Worm (Caenorhabditis elegans): Measurements from ENCODE around the gene msrp-6.
"Not testable (repeated sequence)": the region's sequence is repeated elsewhere in the genome, so short reads cannot be mapped to it uniquely, and the experiment has no call there.

Gene msrp-6

ce11 chrII:2611009-2611408 lies 8.2 kb upstream of the msrp-6 start:
- TF ChIP-seq ceh-22 (tag; optimal IDR thresholded peaks at IDR 0.05): no peak
- TF ChIP-seq dve-1 (tag; optimal IDR thresholded peaks at IDR 0.05): peak; percentile 56

- TF ChIP-seq fkh-6, ceh-9, C08G9.2 (tag; optimal IDR thresholded peaks at IDR 0.05): not testable (repeated sequence)
Measured at ce11 chrII:2612278-2612677, 7.0 kb upstream of the msrp-6 start, which contains the start of gene D2062.13. TSS of gene D2062.13 (plus strand) at chrII:2612578.

DNA sequence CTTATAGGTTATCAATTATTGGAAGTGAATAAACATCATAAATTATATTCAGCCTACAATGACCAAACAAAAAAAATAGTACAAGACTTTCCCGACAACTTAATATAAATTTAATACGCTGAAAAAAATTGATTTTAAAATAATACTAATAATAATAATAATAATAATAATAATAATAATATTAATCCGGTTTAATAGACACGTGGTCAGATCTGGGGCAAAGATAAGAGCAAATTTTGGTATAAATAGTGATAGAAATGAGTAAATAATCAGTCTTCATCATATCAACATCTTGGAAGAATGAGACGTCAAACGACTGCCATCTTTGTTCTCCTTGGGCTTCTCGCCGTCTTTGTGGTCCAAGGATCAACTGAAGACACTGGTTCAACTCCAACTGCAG lies 2.6 kb upstream of the msrp-6 start, which contains the start of gene msrp-5:
Gene msrp-5 (plus strand): TSS at position 301 of the 400 bp plus-strand sequence.
- not testable (repeated sequence) for TF ChIP-seq syd-9, ceh-24, ceh-34 (tag; optimal IDR thresholded peaks at IDR 0.05)

ce11 chrII:2622480-2622879 lies 3.2 kb downstream of the msrp-6 start, which contains the start of gene D2062.5:
TSS of gene D2062.5 (plus strand) at chrII:2622780.
- TF ChIP-seq ceh-34 (tag; optimal IDR thresholded peaks at IDR 0.05): no peak
- TF ChIP-seq pha-4 (tag; optimal IDR thresholded peaks at IDR 0.05): no peak
- no peak for TF ChIP-seq ztf-16 (tag; optimal IDR thresholded peaks at IDR 0.05)
- no peak for TF ChIP-seq unc-3 (GFP tag; conservative IDR thresholded peaks at IDR 0.05)
- no peak for TF ChIP-seq unc-3 (tag; optimal IDR thresholded peaks at IDR 0.05)
- TF ChIP-seq hlh-15 (tag; optimal IDR thresholded peaks at IDR 0.05): no peak
- TF ChIP-seq gmeb-2 (tag; optimal IDR thresholded peaks at IDR 0.05): no peak
- no peak for TF ChIP-seq ceh-30 (tag; optimal IDR thresholded peaks at IDR 0.05)
- no peak for TF ChIP-seq sdc-2 (tag; optimal IDR thresholded peaks at IDR 0.05)
- TF ChIP-seq hlh-13 (GFP tag; optimal IDR thresholded peaks at IDR 0.05): no peak
- no peak for TF ChIP-seq fax-1 (tag; optimal IDR thresholded peaks at IDR 0.05)

ce11 chrII:2622936-2623452 lies 3.7 kb downstream of the msrp-6 start, which contains the start of gene D2062.4:
TSS of gene D2062.4 (plus strand) at chrII:2623402.
- TF ChIP-seq nhr-232 (tag; optimal IDR thresholded peaks at IDR 0.05); sox-2 (GFP tag; IDR thresholded peaks at IDR 0.05); unc-3 (GFP tag; conservative IDR thresholded peaks at IDR 0.05); unc-3 (tag; optimal IDR thresholded peaks at IDR 0.05): not testable (repeated sequence)

DNA sequence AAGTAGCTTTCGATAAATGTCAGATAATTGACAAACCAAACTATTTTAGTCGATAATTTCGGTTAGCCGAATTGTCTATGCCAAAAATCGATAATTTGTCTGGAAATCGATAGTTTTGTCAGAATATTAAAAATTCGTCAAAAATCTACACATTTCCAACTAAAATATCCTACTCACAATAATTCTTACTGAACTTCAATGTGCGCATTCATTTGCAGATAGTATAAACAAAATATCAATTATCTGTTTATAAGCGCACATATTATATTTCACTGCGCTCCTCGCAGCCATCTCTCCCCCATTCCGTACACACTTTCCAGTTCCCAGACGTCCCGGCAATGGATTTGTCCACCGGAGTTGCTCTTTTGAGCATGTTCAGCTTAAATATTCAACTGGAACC lies 5.5 kb downstream of the msrp-6 start, which contains the start of gene lgc-28:
Gene lgc-28 (plus strand): TSS at position 301 of the 400 bp plus-strand sequence.
- no peak for TF ChIP-seq lim-6 (tag; optimal IDR thresholded peaks at IDR 0.05)
- no peak for TF ChIP-seq npax-4 (tag; optimal IDR thresholded peaks at IDR 0.05)
- no peak for TF ChIP-seq K02D7.2 (tag; optimal IDR thresholded peaks at IDR 0.05)
- TF ChIP-seq fax-1 (tag; optimal IDR thresholded peaks at IDR 0.05): no peak
- no peak for TF ChIP-seq elt-4 (tag; optimal IDR thresholded peaks at IDR 0.05)
- TF ChIP-seq syd-9 (tag; optimal IDR thresholded peaks at IDR 0.05): no peak
- TF ChIP-seq pha-2 (tag; optimal IDR thresholded peaks at IDR 0.05): no peak
- TF ChIP-seq ceh-31 (tag; optimal IDR thresholded peaks at IDR 0.05): no peak
- TF ChIP-seq pat-9 (tag; optimal IDR thresholded peaks at IDR 0.05): no peak
- no peak for TF ChIP-seq F13H6.1 (tag; optimal IDR thresholded peaks at IDR 0.05)
- no peak for TF ChIP-seq rnt-1 (tag; optimal IDR thresholded peaks at IDR 0.05)
- no peak for TF ChIP-seq pros-1 (tag; optimal IDR thresholded peaks at IDR 0.05)
- TF ChIP-seq tbx-7 (tag; optimal IDR thresholded peaks at IDR 0.05): no peak
- TF ChIP-seq ceh-30 (tag; optimal IDR thresholded peaks at IDR 0.05): no peak
- no peak for TF ChIP-seq nhr-232 (tag; optimal IDR thresholded peaks at IDR 0.05)
- no peak for TF ChIP-seq ceh-22 (tag; optimal IDR thresholded peaks at IDR 0.05)
- TF ChIP-seq madf-2 (tag; optimal IDR thresholded peaks at IDR 0.05): no peak
- no peak for TF ChIP-seq pqm-1 (tag; optimal IDR thresholded peaks at IDR 0.05)

All from whole organism, late embryonic.